Worm (Caenorhabditis elegans): ENCODE results near the gene ZK1236.5.
A peak's percentile ranks its signal among the peaks of the same experiment; 100 is the strongest.

ZK1236.5 gene

DNA sequence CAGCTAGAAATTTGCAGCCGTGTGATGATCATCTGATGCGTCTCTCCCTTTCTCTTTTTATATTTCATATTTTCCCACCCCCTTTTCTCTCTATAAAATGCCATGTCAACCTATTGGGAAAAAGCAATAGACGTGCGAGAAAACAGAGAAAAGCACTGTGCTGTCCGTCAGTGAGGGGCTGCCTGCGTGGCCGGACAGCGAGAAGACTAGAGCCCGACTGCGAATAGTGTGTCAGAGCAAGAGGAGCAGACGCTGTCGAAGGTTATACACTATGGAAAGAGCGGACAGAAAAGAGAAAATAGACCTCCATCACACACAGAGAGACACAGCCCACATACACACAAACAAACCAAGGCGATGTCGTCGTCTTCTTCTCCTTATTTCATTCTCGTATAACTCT is 6.9 kb downstream of the ZK1236.5 start (continued):
- TF ChIP-seq mes-4 (tag; optimal IDR thresholded peaks at IDR 0.05) (no peak), C17E4.6 (GFP tag; IDR thresholded peaks at IDR 0.05) (no peak), ets-4 (GFP tag; optimal IDR thresholded peaks at IDR 0.05) (peak; percentile 68), snpc-1.1 (tag; optimal IDR thresholded peaks at IDR 0.05; ENCODE audit: insufficient read depth) (peak; percentile 27), lin-26 (GFP tag; IDR thresholded peaks at IDR 0.05) (peak; percentile 82), K12H6.12 (tag; optimal IDR thresholded peaks at IDR 0.05) (peak; percentile 83), die-1 (tag; optimal IDR thresholded peaks at IDR 0.05) (peak; percentile 25), let-607 (tag; optimal IDR thresholded peaks at IDR 0.05) (peak; percentile 90 to 92), nhr-80 (tag; optimal IDR thresholded peaks at IDR 0.05) (peak; percentile 96), dox-1 (GFP tag; IDR thresholded peaks at IDR 0.05) (peak; percentile 83), F22D6.2 (tag; optimal IDR thresholded peaks at IDR 0.05) (peak; percentile 35), Y56A3A.18 (GFP tag; IDR thresholded peaks at IDR 0.05) (peak; percentile 65; the same call in 1 of the 2 replicates), ZK185.1 (tag; optimal IDR thresholded peaks at IDR 0.05; ENCODE audit: poor library complexity, severe bottlenecking) (peak; percentile 62), ztf-26 (tag; optimal IDR thresholded peaks at IDR 0.05) (peak; percentile 54), lin-54 (GFP tag; optimal IDR thresholded peaks at IDR 0.05) (peak; percentile 43), nfyb-1 (GFP tag; IDR thresholded peaks at IDR 0.05) (peak; percentile 87), nhr-90 (tag; optimal IDR thresholded peaks at IDR 0.05) (peak; percentile 56), mcd-1 (GFP tag; IDR thresholded peaks at IDR 0.05) (peak; percentile 59), xnd-1 (tag; optimal IDR thresholded peaks at IDR 0.05) (no peak), F55B11.4 (tag; optimal IDR thresholded peaks at IDR 0.05; ENCODE audit: borderline replicate concordance, insufficient read depth) (no peak), ceh-27 (GFP tag; optimal IDR thresholded peaks at IDR 0.05) (peak; percentile 49), pbrm-1 (GFP tag; IDR thresholded peaks at IDR 0.05) (0 out of 2 replicates have a peak, but pooled peaks have one; percentile 16), tbp1 (GFP tag; optimal IDR thresholded peaks at IDR 0.05) (peak; percentile 47)

DNA sequence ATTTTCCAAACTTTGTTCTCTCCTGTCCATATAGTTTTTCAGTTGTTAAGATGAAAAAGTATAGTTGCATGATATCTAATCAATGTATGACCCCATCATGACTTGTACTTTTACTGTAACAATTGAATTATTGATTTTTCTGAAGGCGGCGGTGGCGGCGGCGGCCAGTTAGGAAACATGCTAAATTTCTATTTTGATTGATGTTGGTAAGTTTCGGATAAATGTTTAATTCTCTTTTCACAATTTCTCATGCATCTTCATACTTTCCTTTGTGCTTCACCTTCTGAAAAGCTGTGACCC is 14.1 kb downstream of the ZK1236.5 start, which contains the start of gene sor-1:
Gene sor-1 (plus strand): TSS at position 201 of the 300 bp plus-strand sequence.
- no peak for TF ChIP-seq ekl-4 (GFP tag; IDR thresholded peaks at IDR 0.05)
- TF ChIP-seq C06A6.2 (GFP tag; conservative IDR thresholded peaks at IDR 0.05) = no peak
- no peak for TF ChIP-seq aptf-2 (GFP tag; conservative IDR thresholded peaks at IDR 0.05)
- no peak for TF ChIP-seq lin-54 (GFP tag; optimal IDR thresholded peaks at IDR 0.05)
- no peak for TF ChIP-seq snpc-4 (GFP tag; optimal IDR thresholded peaks at IDR 0.05)
- no peak for TF ChIP-seq snpc-4 (tag; optimal IDR thresholded peaks at IDR 0.05)
- no peak for TF ChIP-seq tbx-9 (tag; optimal IDR thresholded peaks at IDR 0.05; ENCODE audit: borderline replicate concordance)
- TF ChIP-seq ZK185.1 (tag; optimal IDR thresholded peaks at IDR 0.05; ENCODE audit: poor library complexity, severe bottlenecking) = no peak
- no peak for TF ChIP-seq akir-1 (GFP tag; optimal IDR thresholded peaks at IDR 0.05)
- no peak for TF ChIP-seq chd-7 (tag; optimal IDR thresholded peaks at IDR 0.05)
- no peak for TF ChIP-seq nhr-90 (tag; optimal IDR thresholded peaks at IDR 0.05)
- TF ChIP-seq snpc-1.3 (tag; optimal IDR thresholded peaks at IDR 0.05; ENCODE audit: insufficient read depth) = no peak
- TF ChIP-seq nfya-1 (tag; optimal IDR thresholded peaks at IDR 0.05; ENCODE audit: borderline replicate concordance, insufficient read depth) = no peak
- TF ChIP-seq lag-1 (GFP tag; IDR thresholded peaks at IDR 0.05) = no peak
- no peak for TF ChIP-seq F33H1.4 (GFP tag; IDR thresholded peaks at IDR 0.05)
- TF ChIP-seq hlh-26 (GFP tag; conservative IDR thresholded peaks at IDR 0.05) = no peak
- no peak for TF ChIP-seq nhr-120 (GFP tag; IDR thresholded peaks at IDR 0.05)
- TF ChIP-seq zfh-2 (GFP tag; conservative IDR thresholded peaks at IDR 0.05) = no peak
- TF ChIP-seq attf-3 (GFP tag; conservative IDR thresholded peaks at IDR 0.05) = no peak
- no peak for TF ChIP-seq lin-40 (tag; optimal IDR thresholded peaks at IDR 0.05)
- TF ChIP-seq zim-3 (tag; optimal IDR thresholded peaks at IDR 0.05) = no peak

Data from whole organism, young adult.